Fruit fly (Drosophila melanogaster) whole organism, embryonic: ENCODE data around the gene Mob3.

Experiments used
- Atf-2 ChIP-seq: fragments of 200-800 bp; sonication (Bioruptor generic); optimal IDR thresholded peaks from 2 replicates; lab custom pipeline; 2016; ENCODE audit warnings: missing biosample characterization, missing genetic modification characterization
- CG10366 ChIP-seq: fragments of 200-800 bp; sonication (Bioruptor generic); IDR thresholded peaks from 2 replicates; pipeline ENCODE4 v1.3.6; 2022; ENCODE audit warnings: missing biosample characterization, missing genetic modification characterization
- CG11398 ChIP-seq: fragments of 200-800 bp; sonication (Bioruptor generic); optimal IDR thresholded peaks from 2 replicates; lab custom pipeline; 2016; ENCODE audit warnings: missing biosample characterization, missing genetic modification characterization
- CG12104 ChIP-seq: fragments of 200-800 bp; sonication (Bioruptor generic); optimal IDR thresholded peaks from 3 replicates; lab custom pipeline; 2016; ENCODE audit warnings: missing biosample characterization, missing genetic modification characterization
- CG13296 ChIP-seq: fragments of 200-800 bp; sonication (Bioruptor generic); optimal IDR thresholded peaks from 3 replicates; lab custom pipeline; 2018; ENCODE audit warnings: missing biosample characterization, mild to moderate bottlenecking, missing genetic modification characterization
- CG13424 ChIP-seq: fragments of 200-800 bp; sonication (Bioruptor generic); optimal IDR thresholded peaks from 2 replicates; lab custom pipeline; 2019; ENCODE audit warnings: missing biosample characterization, mild to moderate bottlenecking, missing genetic modification characterization, moderate library complexity
- CG14050 ChIP-seq: fragments of 200-800 bp; sonication (Bioruptor generic); IDR thresholded peaks from 3 replicates; pipeline ENCODE4 v1.3.6; 2022; ENCODE audit warnings: missing biosample characterization, missing genetic modification characterization
- CG15479 ChIP-seq: fragments of 200-800 bp; sonication (Bioruptor generic); optimal IDR thresholded peaks from 3 replicates; lab custom pipeline; 2019; ENCODE audit warnings: missing biosample characterization, mild to moderate bottlenecking, missing genetic modification characterization, moderate library complexity
- CG15601 ChIP-seq: fragments of 200-800 bp; sonication (Bioruptor generic); optimal IDR thresholded peaks from 3 replicates; lab custom pipeline; 2019; ENCODE audit warnings: missing biosample characterization, mild to moderate bottlenecking, missing genetic modification characterization, moderate library complexity
- CG15696 ChIP-seq: fragments of 200-800 bp; sonication (Bioruptor generic); optimal IDR thresholded peaks from 2 replicates; lab custom pipeline; 2019; ENCODE audit warnings: missing biosample characterization, mild to moderate bottlenecking, missing genetic modification characterization, moderate library complexity
- CG1832 ChIP-seq: fragments of 200-800 bp; sonication (Bioruptor generic); optimal IDR thresholded peaks from 2 replicates; lab custom pipeline; 2017; ENCODE audit warnings: missing biosample characterization, mild to moderate bottlenecking, missing genetic modification characterization, inconsistent platforms
- CG31441 ChIP-seq: fragments of 200-800 bp; sonication (Bioruptor generic); IDR thresholded peaks from 2 replicates; pipeline ENCODE4 v1.3.6; 2022; ENCODE audit warnings: missing biosample characterization, missing genetic modification characterization
- CG3995 ChIP-seq: fragments of 200-800 bp; sonication (Bioruptor generic); optimal IDR thresholded peaks from 3 replicates; lab custom pipeline; 2016; ENCODE audit warnings: missing biosample characterization, missing genetic modification characterization
- CG6765 ChIP-seq: fragments of 200-800 bp; sonication (Bioruptor generic); optimal IDR thresholded peaks from 3 replicates; lab custom pipeline; 2017; ENCODE audit warnings: missing biosample characterization, mild to moderate bottlenecking, missing genetic modification characterization
- CG8281 ChIP-seq: fragments of 200-800 bp; sonication (Bioruptor generic); optimal IDR thresholded peaks from 2 replicates; lab custom pipeline; 2018; ENCODE audit warnings: missing biosample characterization, mild to moderate bottlenecking, missing genetic modification characterization, moderate library complexity
- CG8359 ChIP-seq: fragments of 200-800 bp; sonication (Bioruptor generic); optimal IDR thresholded peaks from 2 replicates; lab custom pipeline; 2017; ENCODE audit warnings: missing biosample characterization, mild to moderate bottlenecking, missing genetic modification characterization, borderline replicate concordance
- CG9817 ChIP-seq: fragments of 200-800 bp; sonication (Bioruptor generic); optimal IDR thresholded peaks from 2 replicates; lab custom pipeline; 2018; ENCODE audit warnings: missing biosample characterization, mild to moderate bottlenecking, missing genetic modification characterization, moderate library complexity
- Chrac-16 ChIP-seq: fragments of 200-800 bp; sonication (Bioruptor generic); optimal IDR thresholded peaks from 3 replicates; lab custom pipeline; 2016; ENCODE audit warnings: missing biosample characterization, missing genetic modification characterization
- Dip2 ChIP-seq: fragments of 200-800 bp; sonication (Bioruptor generic); IDR thresholded peaks from 2 replicates; pipeline ENCODE4 v1.3.6; 2022; ENCODE audit warnings: missing biosample characterization, missing genetic modification characterization
- Fer2 ChIP-seq: fragments of 200-800 bp; sonication (Bioruptor generic); optimal IDR thresholded peaks from 2 replicates; lab custom pipeline; 2018; ENCODE audit warnings: missing biosample characterization, mild to moderate bottlenecking, missing genetic modification characterization, moderate library complexity
- HmgD ChIP-seq: fragments of 200-800 bp; sonication (Bioruptor generic); optimal IDR thresholded peaks from 3 replicates; lab custom pipeline; 2016; ENCODE audit warnings: missing biosample characterization, missing genetic modification characterization
- Hmr ChIP-seq: fragments of 200-800 bp; sonication (Bioruptor generic); optimal IDR thresholded peaks from 3 replicates; lab custom pipeline; 2017; ENCODE audit warnings: mild to moderate bottlenecking, missing biosample characterization, missing genetic modification reagents, missing genetic modification characterization
- Hr3 ChIP-seq: fragments of 200-800 bp; sonication (Bioruptor generic); optimal IDR thresholded peaks from 3 replicates; lab custom pipeline; 2016; ENCODE audit warnings: missing biosample characterization, missing genetic modification characterization
- MESR4 ChIP-seq: fragments of 200-800 bp; sonication (Bioruptor generic); optimal IDR thresholded peaks from 2 replicates; lab custom pipeline; 2018; ENCODE audit warnings: missing biosample characterization, mild to moderate bottlenecking, missing genetic modification characterization, moderate library complexity
- Meics ChIP-seq: fragments of 200-800 bp; sonication (Bioruptor generic); optimal IDR thresholded peaks from 2 replicates; lab custom pipeline; 2017; ENCODE audit warnings: missing biosample characterization, mild to moderate bottlenecking, missing genetic modification characterization
- Side ChIP-seq: fragments of 200-800 bp; sonication (Bioruptor generic); optimal IDR thresholded peaks from 2 replicates; lab custom pipeline; 2016; ENCODE audit warnings: missing biosample characterization, missing genetic modification characterization
- Sox102F ChIP-seq: fragments of 200-800 bp; sonication (Bioruptor generic); optimal IDR thresholded peaks from 2 replicates; lab custom pipeline; 2018; ENCODE audit warnings: missing biosample characterization, mild to moderate bottlenecking, missing genetic modification characterization, moderate library complexity
- Vsx1 ChIP-seq: fragments of 200-800 bp; sonication (Bioruptor generic); optimal IDR thresholded peaks from 2 replicates; lab custom pipeline; 2017; ENCODE audit warnings: missing biosample characterization, mild to moderate bottlenecking, missing genetic modification characterization, missing genetic modification reagents
- ab ChIP-seq: fragments of 200-800 bp; sonication (Bioruptor generic); optimal IDR thresholded peaks from 2 replicates; lab custom pipeline; 2016; ENCODE audit warnings: missing biosample characterization, missing genetic modification characterization
- ato ChIP-seq: fragments of 200-800 bp; sonication (Bioruptor generic); IDR thresholded peaks from 2 replicates; pipeline ENCODE4 v1.3.6; 2022; ENCODE audit warnings: missing biosample characterization, missing genetic modification characterization; ENCODE audit not compliant: partially characterized antibody
- bcd ChIP-seq: fragments of 200-800 bp; sonication (Bioruptor generic); optimal IDR thresholded peaks from 2 replicates; lab custom pipeline; 2017; ENCODE audit warnings: missing biosample characterization, mild to moderate bottlenecking, missing genetic modification characterization
- cad ChIP-seq: fragments of >200 bp; optimal IDR thresholded peaks from 2 replicates; lab custom pipeline; 2017; ENCODE audit warnings: missing biosample characterization, missing genetic modification characterization
- cato ChIP-seq: fragments of 200-800 bp; sonication (Bioruptor generic); optimal IDR thresholded peaks from 2 replicates; lab custom pipeline; 2016; ENCODE audit warnings: missing biosample characterization, missing genetic modification characterization, borderline replicate concordance
- chn ChIP-seq: fragments of 200-800 bp; sonication (Bioruptor generic); optimal IDR thresholded peaks from 2 replicates; lab custom pipeline; 2016; ENCODE audit warnings: missing biosample characterization, missing genetic modification characterization
- corto ChIP-seq: fragments of 200-800 bp; sonication (Bioruptor generic); optimal IDR thresholded peaks from 2 replicates; lab custom pipeline; 2016; ENCODE audit warnings: missing biosample characterization, mild to moderate bottlenecking, missing genetic modification characterization, moderate library complexity
- dm ChIP-seq: fragments of 200-800 bp; sonication (Bioruptor generic); optimal IDR thresholded peaks from 3 replicates; lab custom pipeline; 2016; ENCODE audit warnings: missing biosample characterization, missing genetic modification characterization
- fd102C ChIP-seq: fragments of 200-800 bp; sonication (Bioruptor generic); optimal IDR thresholded peaks from 2 replicates; lab custom pipeline; 2018; ENCODE audit warnings: missing biosample characterization, mild to moderate bottlenecking, missing genetic modification characterization, moderate library complexity
- grn ChIP-seq: fragments of 200-800 bp; sonication (Bioruptor generic); optimal IDR thresholded peaks from 3 replicates; lab custom pipeline; 2017; ENCODE audit warnings: missing biosample characterization, missing genetic modification characterization
- her ChIP-seq: fragments of 200-800 bp; sonication (Bioruptor generic); optimal IDR thresholded peaks from 2 replicates; lab custom pipeline; 2016; ENCODE audit warnings: missing biosample characterization, missing genetic modification characterization
- lab ChIP-seq: fragments of 200-800 bp; sonication (Bioruptor generic); optimal IDR thresholded peaks from 3 replicates; lab custom pipeline; 2017; ENCODE audit warnings: missing biosample characterization, missing genetic modification characterization, mild to moderate bottlenecking, moderate library complexity, missing genetic modification reagents
- mirr ChIP-seq: fragments of 200-800 bp; sonication (Bioruptor generic); optimal IDR thresholded peaks from 3 replicates; lab custom pipeline; 2018; ENCODE audit warnings: missing biosample characterization, mild to moderate bottlenecking, missing genetic modification characterization
- p53 ChIP-seq: fragments of 200-800 bp; sonication (Bioruptor generic); optimal IDR thresholded peaks from 2 replicates; lab custom pipeline; 2016; ENCODE audit warnings: missing biosample characterization, missing genetic modification characterization
- peb ChIP-seq: fragments of 200-800 bp; sonication (Bioruptor generic); IDR thresholded peaks from 2 replicates; pipeline ENCODE4 v1.3.6; 2022; ENCODE audit warnings: missing biosample characterization, missing genetic modification characterization
- prd ChIP-seq, 3 experiments: fragments of >200 bp in 2 of 3; fragments of 200-800 bp in 1 of 3; sonication (Bioruptor generic) in 1 of 3; optimal IDR thresholded peaks in 2 of 3; IDR thresholded peaks in 1 of 3; 2 replicates in 2 of 3; 3 replicates in 1 of 3; pipeline versions ENCODE4 v1.3.6 to Lab custom; 2017 to 2022; ENCODE audit warnings: missing biosample characterization in 1 of 3, missing genetic modification characterization in 1 of 3
- repo ChIP-seq: fragments of 200-800 bp; sonication (Bioruptor generic); optimal IDR thresholded peaks from 2 replicates; lab custom pipeline; 2016; ENCODE audit warnings: missing biosample characterization, missing genetic modification characterization
- sens-2 ChIP-seq: fragments of 200-800 bp; sonication (Bioruptor generic); IDR thresholded peaks from 2 replicates; pipeline ENCODE4 v1.3.6; 2022; ENCODE audit warnings: missing biosample characterization, missing genetic modification characterization
- seq ChIP-seq: fragments of 200-800 bp; sonication (Bioruptor generic); IDR thresholded peaks from 2 replicates; pipeline ENCODE4 v1.3.6; 2022; ENCODE audit warnings: missing biosample characterization, missing genetic modification characterization
- sima ChIP-seq: fragments of 200-800 bp; sonication (Bioruptor generic); optimal IDR thresholded peaks from 2 replicates; lab custom pipeline; 2016; ENCODE audit warnings: missing biosample characterization, missing genetic modification characterization

Mob3 gene

dm6 chr2L:10306518-10307260 is 41.6 kb downstream of the Mob3 start, which contains the start of the genes CG5390 and CG4968 (continued):
- TF ChIP-seq prd (optimal IDR thresholded peaks at IDR 0.05; lab: Kevin White, UChicago) = no peak
- TF ChIP-seq prd (GFP tag; IDR thresholded peaks at IDR 0.05; lab: Robert Waterston, UW) = no peak
- TF ChIP-seq p53 (GFP tag; lab: Kevin White, UChicago) = no peak
- no peak for TF ChIP-seq sens-2 (GFP tag; lab: Robert Waterston, UW)
- no peak for TF ChIP-seq CG8359
- TF ChIP-seq dm (GFP tag; lab: Kevin White, UChicago) = no peak
- TF ChIP-seq CG13424 (tag; lab: Kevin White, UChicago) = peak; percentile 82
- peak; percentile 78 for TF ChIP-seq Meics (GFP tag; lab: Kevin White, UChicago)
- TF ChIP-seq CG15696 (tag; lab: Kevin White, UChicago) = peak; percentile 32
- no peak for TF ChIP-seq peb (GFP tag; lab: Robert Waterston, UW)
- peak; percentile 79 for TF ChIP-seq corto (GFP tag; lab: Kevin White, UChicago)
- TF ChIP-seq lab (GFP tag; lab: Kevin White, UChicago) = no peak
- no peak for TF ChIP-seq HmgD
- no peak for TF ChIP-seq CG9817 (tag; lab: Kevin White, UChicago)
- TF ChIP-seq ato (GFP tag; lab: Robert Waterston, UW) = peak; percentile 27; the same call in 1 of the 2 replicates
- TF ChIP-seq Hr3 (GFP tag; lab: Kevin White, UChicago) = peak; percentile 52
- peak; percentile 8 for TF ChIP-seq Chrac-16 (GFP tag; lab: Kevin White, UChicago)
- TF ChIP-seq CG15479 (GFP tag; lab: Kevin White, UChicago) = no peak
- TF ChIP-seq CG12104 (GFP tag; lab: Kevin White, UChicago) = peak; percentile 39
- TF ChIP-seq CG6765 (GFP tag; lab: Kevin White, UChicago) = peak; percentile 62
- peak; percentile 35 for TF ChIP-seq CG3995 (GFP tag; lab: Kevin White, UChicago)
- TF ChIP-seq Fer2 (tag; lab: Kevin White, UChicago) = peak; percentile 59
- peak; percentile 30; the same call in 1 of the 3 replicates for TF ChIP-seq CG14050 (GFP tag; lab: Robert Waterston, UW)
- TF ChIP-seq mirr (GFP tag; lab: Kevin White, UChicago) = peak; percentile 20
- TF ChIP-seq Dip2 (GFP tag; lab: Robert Waterston, UW) = no peak
- no peak for TF ChIP-seq repo (GFP tag; lab: Kevin White, UChicago)
- peak; percentile 85 for TF ChIP-seq Hmr (GFP tag; lab: Kevin White, UChicago)
- TF ChIP-seq seq (GFP tag; lab: Robert Waterston, UW) = 0 out of 2 replicates have a peak, but pooled peaks have one; percentile 34
- TF ChIP-seq Atf-2 (GFP tag; lab: Kevin White, UChicago) = no peak
- TF ChIP-seq cato = peak; percentile 19
- TF ChIP-seq CG15601 (tag; lab: Kevin White, UChicago) = peak; percentile 87
- no peak for TF ChIP-seq cad (GFP tag; lab: Kevin White, UChicago)
- TF ChIP-seq CG8281 = peak; percentile 17
- no peak for TF ChIP-seq bcd (GFP tag; lab: Kevin White, UChicago)
- no peak for TF ChIP-seq her (GFP tag; lab: Kevin White, UChicago)
- no peak for TF ChIP-seq ab (GFP tag; lab: Kevin White, UChicago)
- TF ChIP-seq CG13296 (GFP tag; lab: Kevin White, UChicago) = peak; percentile 82
- no peak for TF ChIP-seq CG11398
- TF ChIP-seq chn (GFP tag; lab: Kevin White, UChicago) = peak; percentile 1
- TF ChIP-seq MESR4 (GFP tag; lab: Kevin White, UChicago) = peak; percentile 81
- TF ChIP-seq Side (GFP tag; lab: Kevin White, UChicago) = peak; percentile 24
- TF ChIP-seq fd102C (GFP tag; lab: Kevin White, UChicago) = no peak
- peak; percentile 72 for TF ChIP-seq CG10366 (GFP tag; lab: Robert Waterston, UW)
- TF ChIP-seq grn (GFP tag; lab: Kevin White, UChicago) = no peak
- no peak for TF ChIP-seq Sox102F (GFP tag; lab: Kevin White, UChicago)
- TF ChIP-seq Vsx1 = peak; percentile 57
- TF ChIP-seq sima = no peak
- TF ChIP-seq CG31441 = peak; percentile 80; the same call in 1 of the 2 replicates
- TF ChIP-seq CG1832 = no peak
